Worm (Caenorhabditis elegans) whole organism, early embryonic: ENCODE measurements around the gene grd-8.

ENCODE experiments used
- F13C5.2 ChIP-seq: sonication (generic microtip); optimal IDR thresholded peaks from 2 replicates; lab custom pipeline; 2017; ENCODE audit warnings: mild to moderate bottlenecking, missing genetic modification characterization, inconsistent platforms, missing compliant biosample characterization
- aly-1 ChIP-seq: sonication (generic microtip); optimal IDR thresholded peaks from 2 replicates; lab custom pipeline; 2016; ENCODE audit warnings: missing genetic modification characterization, missing compliant biosample characterization
- ama-1 ChIP-seq: fragments of 150-350 bp; optimal IDR thresholded peaks from 2 replicates; lab custom pipeline; 2014
- ets-7 ChIP-seq: sonication (generic microtip); optimal IDR thresholded peaks from 2 replicates; lab custom pipeline; 2016; ENCODE audit warnings: missing genotype, missing genetic modification characterization, missing compliant biosample characterization
- hmbx-1 ChIP-seq: sonication (generic microtip); optimal IDR thresholded peaks from 2 replicates; lab custom pipeline; 2016; ENCODE audit warnings: mild to moderate bottlenecking, missing genetic modification characterization, missing compliant biosample characterization
- hmg-4 ChIP-seq: fragments of 200-800 bp; sonication (Bioruptor generic); optimal IDR thresholded peaks from 2 replicates; lab custom pipeline; 2018; ENCODE audit warnings: mild to moderate bottlenecking, missing genetic modification characterization, missing compliant biosample characterization

DNA sequence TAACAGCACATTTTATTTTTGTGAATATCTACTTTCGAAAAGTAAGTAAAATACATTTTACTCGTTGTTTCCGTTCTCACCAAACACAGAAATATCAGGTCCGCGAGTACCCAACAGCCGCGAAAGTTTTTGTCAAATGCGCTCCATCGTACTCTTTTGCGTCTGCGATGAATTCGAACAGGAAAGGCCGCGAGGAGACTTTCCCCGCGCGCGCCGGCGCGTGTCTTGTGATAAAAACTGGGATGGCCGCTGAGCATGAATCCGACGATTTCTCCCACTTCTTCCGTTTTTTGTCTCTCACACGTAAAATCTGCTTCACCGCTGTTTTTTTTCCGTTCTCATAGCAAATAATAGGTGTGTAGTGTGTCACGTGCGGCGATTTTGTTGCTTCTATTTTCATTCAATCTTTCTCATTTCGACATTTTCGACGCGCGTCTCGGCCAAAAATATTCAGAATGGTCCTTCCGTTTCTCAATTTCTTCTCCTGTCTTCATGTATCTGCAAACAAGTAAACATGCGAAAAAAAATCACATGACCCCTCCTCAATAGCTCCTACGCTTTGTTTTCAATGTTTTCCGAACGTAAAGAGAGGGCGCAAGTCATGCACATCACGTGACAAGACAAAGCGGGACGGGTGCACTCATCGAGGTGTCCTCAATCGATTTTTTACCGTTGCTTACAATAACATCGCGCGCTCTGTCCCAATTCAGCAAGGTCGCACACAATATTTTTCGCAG, 38.1 kb upstream of the grd-8 start, which contains the start of gene uvs-1:
- no peak for TF ChIP-seq hmg-4 (GFP tag; lab: Kevin White, UChicago)
- no peak for TF ChIP-seq aly-1 (tag; lab: Kevin White, UChicago)
- TF ChIP-seq ama-1 (lab: Kevin White, UChicago), result no peak
- no peak for TF ChIP-seq F13C5.2 (tag; lab: Kevin White, UChicago)
- no peak for TF ChIP-seq ets-7
- no peak for TF ChIP-seq hmbx-1 (tag; lab: Kevin White, UChicago)
